Fruit fly (Drosophila melanogaster) whole organism, prepupa: Measurements from ENCODE around the gene Acat2.

ENCODE experiments used
- Blimp-1 ChIP-seq: fragments of 200-800 bp; sonication (Bioruptor generic); optimal IDR thresholded peaks from 3 replicates; lab custom pipeline; 2017; ENCODE audit warnings: missing biosample characterization, missing genetic modification characterization, mild to moderate bottlenecking, moderate library complexity, missing genetic modification reagents
- CG10669 ChIP-seq: fragments of 200-800 bp; sonication (Bioruptor generic); optimal IDR thresholded peaks from 3 replicates; lab custom pipeline; 2018; ENCODE audit warnings: missing biosample characterization, mild to moderate bottlenecking, missing genetic modification characterization, moderate library complexity
- CG11762 ChIP-seq: fragments of 200-800 bp; sonication (Bioruptor generic); optimal IDR thresholded peaks from 3 replicates; lab custom pipeline; 2016; ENCODE audit warnings: missing biosample characterization, missing genetic modification characterization; ENCODE audit not compliant: insufficient read depth
- CG15336 ChIP-seq: fragments of 200-800 bp; sonication (Bioruptor generic); IDR thresholded peaks from 2 replicates; pipeline ENCODE4 v1.3.6; 2022; ENCODE audit warnings: missing biosample characterization, missing genetic modification characterization
- CG3032 ChIP-seq: fragments of 200-800 bp; optimal IDR thresholded peaks from 2 replicates; lab custom pipeline; 2019; ENCODE audit warnings: missing biosample characterization, mild to moderate bottlenecking, missing genetic modification characterization, moderate library complexity
- CG31627 ChIP-seq: fragments of 200-800 bp; sonication (Bioruptor generic); optimal IDR thresholded peaks from 3 replicates; lab custom pipeline; 2016; ENCODE audit warnings: missing biosample characterization, missing genetic modification characterization
- CG32006 ChIP-seq: fragments of 200-800 bp; sonication (Bioruptor generic); optimal IDR thresholded peaks from 3 replicates; lab custom pipeline; 2017; ENCODE audit warnings: missing biosample characterization, mild to moderate bottlenecking, missing genetic modification characterization
- CG34406 ChIP-seq: fragments of 200-800 bp; sonication (Bioruptor generic); optimal IDR thresholded peaks from 3 replicates; lab custom pipeline; 2016; ENCODE audit warnings: missing biosample characterization, missing genetic modification characterization
- CG3919 ChIP-seq: fragments of 200-800 bp; sonication (Bioruptor generic); optimal IDR thresholded peaks from 3 replicates; lab custom pipeline; 2016; ENCODE audit warnings: missing biosample characterization, missing genetic modification characterization
- CG4318 ChIP-seq: fragments of 200-800 bp; sonication (Bioruptor generic); optimal IDR thresholded peaks from 3 replicates; lab custom pipeline; 2017; ENCODE audit warnings: missing biosample characterization, mild to moderate bottlenecking, missing genetic modification characterization
- CG6163 ChIP-seq: fragments of 200-800 bp; sonication (Bioruptor generic); IDR thresholded peaks from 3 replicates; pipeline ENCODE4 v1.3.6; 2022; ENCODE audit warnings: missing biosample characterization, missing genetic modification characterization
- CG6276 ChIP-seq: fragments of 200-800 bp; sonication (Bioruptor generic); optimal IDR thresholded peaks from 2 replicates; lab custom pipeline; 2017; ENCODE audit warnings: missing biosample characterization, mild to moderate bottlenecking, missing genetic modification characterization
- CG6792 ChIP-seq: fragments of 200-800 bp; sonication (Bioruptor generic); optimal IDR thresholded peaks from 3 replicates; lab custom pipeline; 2016; ENCODE audit warnings: missing biosample characterization, missing genetic modification characterization
- CG6808 ChIP-seq: fragments of 200-800 bp; sonication (Bioruptor generic); optimal IDR thresholded peaks from 3 replicates; lab custom pipeline; 2017; ENCODE audit warnings: missing biosample characterization, missing genetic modification characterization, mild to moderate bottlenecking, moderate library complexity, missing genetic modification reagents
- CG6854 ChIP-seq: fragments of 200-800 bp; sonication (Bioruptor generic); optimal IDR thresholded peaks from 2 replicates; lab custom pipeline; 2017; ENCODE audit warnings: missing biosample characterization, mild to moderate bottlenecking, missing genetic modification characterization
- CG7368 ChIP-seq: fragments of 200-800 bp; sonication (Bioruptor generic); optimal IDR thresholded peaks from 3 replicates; lab custom pipeline; 2016; ENCODE audit warnings: missing biosample characterization, missing genetic modification characterization
- CG8119 ChIP-seq: fragments of 200-800 bp; sonication (Bioruptor generic); IDR thresholded peaks from 3 replicates; pipeline ENCODE4 v1.3.6; 2022; ENCODE audit warnings: missing biosample characterization, missing genetic modification characterization
- CG8319 ChIP-seq: fragments of 200-800 bp; sonication (Bioruptor generic); optimal IDR thresholded peaks from 3 replicates; lab custom pipeline; 2016; ENCODE audit warnings: missing biosample characterization, missing genetic modification characterization
- CG9139 ChIP-seq: fragments of 200-800 bp; sonication (Bioruptor generic); optimal IDR thresholded peaks from 3 replicates; lab custom pipeline; 2017; ENCODE audit warnings: missing biosample characterization, mild to moderate bottlenecking, missing genetic modification characterization
- Eip75B ChIP-seq: fragments of 200-800 bp; sonication (Bioruptor generic); optimal IDR thresholded peaks from 3 replicates; lab custom pipeline; 2016; ENCODE audit warnings: missing biosample characterization, missing genetic modification characterization
- Eip78C ChIP-seq: fragments of 200-800 bp; sonication (Bioruptor generic); peaks from one replicate; lab custom pipeline; 2016; ENCODE audit warnings: missing biosample characterization, missing genetic modification characterization
- Eip93F ChIP-seq: fragments of 200-800 bp; sonication (Bioruptor generic); optimal IDR thresholded peaks from 2 replicates; lab custom pipeline; 2016; ENCODE audit warnings: missing biosample characterization, mild to moderate bottlenecking, missing genetic modification characterization
- Ets21C ChIP-seq: fragments of 200-800 bp; sonication (Bioruptor generic); optimal IDR thresholded peaks from 3 replicates; lab custom pipeline; 2016; ENCODE audit warnings: missing biosample characterization, missing genetic modification characterization
- Ets96B ChIP-seq: fragments of 200-800 bp; optimal IDR thresholded peaks from 2 replicates; lab custom pipeline; 2019; ENCODE audit warnings: missing biosample characterization, mild to moderate bottlenecking, missing genetic modification characterization, moderate library complexity
- Gug ChIP-seq: fragments of 200-800 bp; sonication (Bioruptor generic); IDR thresholded peaks from 2 replicates; pipeline ENCODE4 v1.3.6; 2022; ENCODE audit warnings: missing biosample characterization, missing genetic modification characterization
- Hr39 ChIP-seq: fragments of 200-800 bp; sonication (Bioruptor generic); optimal IDR thresholded peaks from 2 replicates; lab custom pipeline; 2016; ENCODE audit warnings: missing biosample characterization, missing genetic modification characterization
- Lpt ChIP-seq: fragments of 200-800 bp; sonication (Bioruptor generic); optimal IDR thresholded peaks from 3 replicates; lab custom pipeline; 2016; ENCODE audit warnings: missing biosample characterization, missing genetic modification characterization
- Met ChIP-seq: fragments of 200-800 bp; sonication (Bioruptor generic); optimal IDR thresholded peaks from 3 replicates; lab custom pipeline; 2016; ENCODE audit warnings: missing biosample characterization, missing genetic modification characterization
- OdsH ChIP-seq: fragments of 200-800 bp; sonication (Bioruptor generic); optimal IDR thresholded peaks from 3 replicates; lab custom pipeline; 2016; ENCODE audit warnings: missing biosample characterization, missing genetic modification characterization
- Smox ChIP-seq: fragments of 200-800 bp; sonication (Bioruptor generic); optimal IDR thresholded peaks from 3 replicates; lab custom pipeline; 2016; ENCODE audit warnings: missing biosample characterization, missing genetic modification characterization
- Sox102F ChIP-seq: fragments of 200-800 bp; sonication (Bioruptor generic); optimal IDR thresholded peaks from 2 replicates; lab custom pipeline; 2016; ENCODE audit warnings: missing biosample characterization, mild to moderate bottlenecking, missing genetic modification characterization
- Sox14 ChIP-seq: fragments of 200-800 bp; sonication (Bioruptor generic); optimal IDR thresholded peaks from 3 replicates; lab custom pipeline; 2016; ENCODE audit warnings: missing biosample characterization, missing genetic modification characterization
- achi ChIP-seq: fragments of 200-800 bp; sonication (Bioruptor generic); optimal IDR thresholded peaks from 3 replicates; lab custom pipeline; 2016; ENCODE audit warnings: missing biosample characterization, missing genetic modification characterization
- acj6 ChIP-seq: fragments of 200-800 bp; sonication (Bioruptor generic); optimal IDR thresholded peaks from 3 replicates; lab custom pipeline; 2016; ENCODE audit warnings: missing biosample characterization, missing genetic modification characterization
- cyc ChIP-seq: fragments of 200-800 bp; sonication (Bioruptor generic); optimal IDR thresholded peaks from 3 replicates; lab custom pipeline; 2016; ENCODE audit warnings: missing biosample characterization, missing genetic modification characterization
- dac ChIP-seq: fragments of 200-800 bp; sonication (Bioruptor generic); optimal IDR thresholded peaks from 2 replicates; lab custom pipeline; 2017; ENCODE audit warnings: missing biosample characterization, mild to moderate bottlenecking, missing genetic modification characterization
- eg ChIP-seq: fragments of 200-800 bp; sonication (Bioruptor generic); IDR thresholded peaks from 3 replicates; pipeline ENCODE4 v1.3.6; 2022; ENCODE audit warnings: missing biosample characterization, missing genetic modification characterization
- esn ChIP-seq: fragments of 200-800 bp; sonication (Bioruptor generic); optimal IDR thresholded peaks from 2 replicates; lab custom pipeline; 2016; ENCODE audit warnings: missing biosample characterization, mild to moderate bottlenecking, missing genetic modification characterization, moderate library complexity
- fd59A ChIP-seq: fragments of 200-800 bp; sonication (Bioruptor generic); optimal IDR thresholded peaks from 2 replicates; lab custom pipeline; 2017; ENCODE audit warnings: missing biosample characterization, mild to moderate bottlenecking, missing genetic modification characterization, missing genetic modification reagents
- fd85E ChIP-seq: fragments of 200-800 bp; sonication (Bioruptor generic); optimal IDR thresholded peaks from 3 replicates; lab custom pipeline; 2016; ENCODE audit warnings: missing biosample characterization, missing genetic modification characterization
- fkh ChIP-seq: fragments of 200-800 bp; sonication (Bioruptor generic); optimal IDR thresholded peaks from 3 replicates; lab custom pipeline; 2017; ENCODE audit warnings: missing biosample characterization, mild to moderate bottlenecking, missing genetic modification characterization, moderate library complexity
- lz ChIP-seq: fragments of 200-800 bp; sonication (Bioruptor generic); optimal IDR thresholded peaks from 3 replicates; lab custom pipeline; 2016; ENCODE audit warnings: missing biosample characterization, missing genetic modification characterization
- topi ChIP-seq: fragments of 200-800 bp; sonication (Bioruptor generic); optimal IDR thresholded peaks from 3 replicates; lab custom pipeline; 2016; ENCODE audit warnings: missing biosample characterization, missing genetic modification characterization
- vri ChIP-seq: fragments of 200-800 bp; sonication (Bioruptor generic); optimal IDR thresholded peaks from 3 replicates; lab custom pipeline; 2016; ENCODE audit warnings: missing biosample characterization, mild to moderate bottlenecking, missing genetic modification characterization

Acat2 gene

DNA sequence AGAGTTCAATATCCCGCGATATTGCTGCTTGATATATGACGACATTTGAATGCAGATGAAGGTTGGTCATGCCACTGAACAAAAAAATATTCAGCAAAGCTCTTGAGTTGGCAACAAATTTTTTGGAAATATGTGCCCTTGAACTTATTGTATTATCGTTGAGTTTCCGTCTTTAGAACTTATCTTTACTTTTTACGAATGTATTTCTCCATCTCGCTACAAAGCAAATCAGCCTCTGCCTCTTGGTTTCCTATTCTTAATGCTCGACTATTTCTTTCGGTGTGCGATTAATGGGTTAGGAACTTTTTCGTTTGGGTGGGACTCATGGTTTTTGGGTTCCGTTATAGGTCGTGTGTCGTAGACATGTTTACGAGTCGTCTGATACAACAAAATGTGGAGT is 20.4 kb downstream of the Acat2 start:
- no peak for TF ChIP-seq fd85E (GFP tag; lab: Kevin White, UChicago)
- TF ChIP-seq Blimp-1 (GFP tag; lab: Kevin White, UChicago) = no peak
- TF ChIP-seq Ets96B = no peak
- peak; percentile 34 for TF ChIP-seq esn (GFP tag; lab: Kevin White, UChicago)
- no peak for TF ChIP-seq CG11762 (GFP tag; lab: Kevin White, UChicago)
- TF ChIP-seq cyc (GFP tag; lab: Kevin White, UChicago) = no peak
- no peak for TF ChIP-seq Sox102F (GFP tag; lab: Kevin White, UChicago)
- TF ChIP-seq CG31627 = peak; percentile 37
- no peak for TF ChIP-seq CG6163 (GFP tag; lab: Robert Waterston, UW)
- no peak for TF ChIP-seq Eip93F (GFP tag; lab: Kevin White, UChicago)
- TF ChIP-seq Sox14 (GFP tag; lab: Kevin White, UChicago) = peak; percentile 31
- TF ChIP-seq OdsH = no peak
- no peak for TF ChIP-seq CG9139 (GFP tag; lab: Kevin White, UChicago)
- peak; percentile 41 for TF ChIP-seq Hr39
- no peak for TF ChIP-seq CG6854
- no peak for TF ChIP-seq CG3919
- peak; percentile 38 for TF ChIP-seq vri (GFP tag; lab: Kevin White, UChicago)
- TF ChIP-seq Eip75B (GFP tag; lab: Kevin White, UChicago) = no peak
- TF ChIP-seq CG8119 = peak; percentile 35; the same call in 1 of the 3 replicates
- TF ChIP-seq dac = no peak
- peak; percentile 60 for TF ChIP-seq CG15336
- no peak for TF ChIP-seq acj6 (GFP tag; lab: Kevin White, UChicago)
- TF ChIP-seq Eip78C = peak; percentile 44
- TF ChIP-seq CG34406 (GFP tag; lab: Kevin White, UChicago) = no peak
- TF ChIP-seq CG8319 (GFP tag; lab: Kevin White, UChicago) = no peak
- TF ChIP-seq CG6276 (GFP tag; lab: Kevin White, UChicago) = no peak
- TF ChIP-seq, all 60 proteins: peak for 8

DNA sequence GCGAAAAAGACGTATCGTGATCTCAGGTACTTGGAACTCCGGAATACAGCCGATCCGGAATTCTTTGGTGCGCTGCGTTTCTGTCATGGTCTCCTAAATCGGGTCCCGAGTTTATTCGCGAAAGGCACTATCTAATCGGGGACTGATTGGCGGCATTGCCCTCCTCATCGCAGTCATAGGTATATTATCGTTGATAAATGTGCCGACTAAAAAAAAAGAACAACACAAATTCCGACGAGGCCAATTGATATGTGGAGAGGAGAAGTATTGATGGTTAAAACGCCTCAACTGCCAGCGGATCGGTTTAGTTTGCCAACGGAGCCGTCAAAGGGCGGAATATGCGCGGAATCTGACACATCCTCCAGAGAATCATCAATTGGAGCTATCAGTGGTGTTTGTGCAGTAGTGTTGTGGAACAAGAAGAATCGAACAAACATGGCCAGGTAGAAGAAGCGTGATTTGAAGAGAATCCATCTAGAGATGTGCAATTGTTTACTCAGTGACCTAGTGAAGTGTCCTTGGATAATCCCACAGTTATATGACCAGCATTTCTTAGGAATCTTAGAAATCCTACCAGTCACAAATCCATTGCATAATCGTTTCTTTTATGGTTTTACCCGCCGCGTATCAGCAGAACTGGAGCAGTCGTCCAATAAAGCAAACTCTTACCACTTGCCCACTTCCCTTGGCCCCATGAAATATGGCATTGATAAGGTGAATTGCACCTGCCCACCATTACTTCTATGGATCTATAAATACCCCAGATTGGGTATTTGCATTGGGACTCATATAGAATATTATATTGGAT is 22.3 kb downstream of the Acat2 start:
- TF ChIP-seq Hr39 (no peak), Gug (GFP tag; lab: Robert Waterston, UW) (no peak), CG10669 (GFP tag; lab: Kevin White, UChicago) (no peak), Smox (GFP tag; lab: Kevin White, UChicago) (no peak), vri (GFP tag; lab: Kevin White, UChicago) (peak; percentile 97), CG6808 (GFP tag; lab: Kevin White, UChicago) (no peak)

DNA sequence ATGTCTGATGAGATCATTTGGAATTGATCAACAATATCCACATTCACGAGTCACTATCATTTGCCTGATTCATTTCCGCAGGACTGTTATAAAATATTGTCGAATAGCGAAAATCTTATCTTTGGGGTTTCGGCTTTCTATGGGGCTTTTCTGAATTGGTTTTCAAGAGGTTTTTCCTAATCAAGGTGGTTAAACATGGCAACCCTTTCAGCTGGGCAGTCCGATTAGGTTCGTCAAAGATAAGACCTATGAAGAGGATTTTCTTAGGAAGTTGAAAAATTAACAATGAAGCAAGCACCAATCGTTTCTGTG is 22.8 kb downstream of the Acat2 start:
- TF ChIP-seq fkh (GFP tag; lab: Kevin White, UChicago) (no peak), vri (GFP tag; lab: Kevin White, UChicago) (peak; percentile 58), CG7368 (GFP tag; lab: Kevin White, UChicago) (no peak)

DNA sequence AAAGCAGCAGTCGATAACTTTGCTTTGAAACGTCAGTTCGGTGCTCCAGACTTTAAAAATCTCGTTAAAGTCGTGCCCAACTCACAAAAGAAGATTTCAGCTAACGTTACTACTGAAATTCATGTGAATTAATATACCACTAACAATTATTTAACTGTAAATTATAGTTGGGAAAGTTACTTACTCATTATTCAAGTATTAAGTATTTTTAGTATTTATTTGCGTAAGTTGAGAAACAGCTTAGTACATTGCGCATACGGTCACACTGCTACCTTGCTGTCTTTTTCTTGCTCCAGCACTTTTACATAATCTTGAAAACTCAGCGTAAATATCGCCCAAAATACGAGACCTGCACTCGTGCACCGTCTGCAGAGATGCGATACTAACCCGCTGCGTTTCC is 27.0 kb downstream of the Acat2 start, which contains the start of gene ND-ACP:
TSS of gene ND-ACP (plus strand) at position 226 of the 400 bp plus-strand sequence.
- TF ChIP-seq vri (GFP tag; lab: Kevin White, UChicago) (peak; percentile 66), achi (peak; percentile 83), CG3919 (no peak), topi (GFP tag; lab: Kevin White, UChicago) (no peak)

DNA sequence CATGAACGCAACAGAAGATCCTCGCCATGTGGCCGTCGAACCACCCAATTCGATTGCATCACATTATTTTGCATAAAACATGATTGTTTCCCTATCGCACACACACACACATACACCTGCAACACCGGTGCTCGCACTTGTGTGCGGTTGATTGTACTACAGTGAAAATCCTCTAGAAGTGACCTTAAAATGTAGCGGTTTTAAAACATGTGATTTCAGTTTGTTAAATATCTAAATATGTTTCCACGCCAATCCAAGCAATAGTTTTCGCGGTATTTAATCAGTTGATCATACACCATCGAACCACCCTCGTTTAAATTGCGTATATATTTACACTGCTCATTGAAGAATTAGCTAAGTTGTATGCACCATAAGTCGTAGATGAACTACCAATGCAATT is 27.7 kb downstream of the Acat2 start:
- peak; percentile 61 for TF ChIP-seq Eip78C
- no peak for TF ChIP-seq fd59A (GFP tag; lab: Kevin White, UChicago)
- TF ChIP-seq CG6792 (GFP tag; lab: Kevin White, UChicago) = no peak
- no peak for TF ChIP-seq CG6276 (GFP tag; lab: Kevin White, UChicago)
- no peak for TF ChIP-seq CG32006 (GFP tag; lab: Kevin White, UChicago)
- no peak for TF ChIP-seq Lpt (GFP tag; lab: Kevin White, UChicago)
- no peak for TF ChIP-seq dac
- TF ChIP-seq achi = peak; percentile 10
- no peak for TF ChIP-seq fkh (GFP tag; lab: Kevin White, UChicago)
- no peak for TF ChIP-seq CG4318 (GFP tag; lab: Kevin White, UChicago)
- TF ChIP-seq CG31627 = peak; percentile 21
- 0 out of 3 replicates have a peak, but pooled peaks have one; percentile 34 for TF ChIP-seq eg
- no peak for TF ChIP-seq Ets21C (GFP tag; lab: Kevin White, UChicago)
- TF ChIP-seq Met (GFP tag; lab: Kevin White, UChicago) = no peak
- no peak for TF ChIP-seq lz (GFP tag; lab: Kevin White, UChicago)
- no peak for TF ChIP-seq CG6808 (GFP tag; lab: Kevin White, UChicago)
- no peak for TF ChIP-seq Blimp-1 (GFP tag; lab: Kevin White, UChicago)
- no peak for TF ChIP-seq CG3032 (tag; lab: Kevin White, UChicago)
